Worm (Caenorhabditis elegans) whole organism, L1 larva: ENCODE results near the gene M05D6.3.

ENCODE experiments used
- C16A3.4 ChIP-seq: fragments of 150-350 bp; optimal IDR thresholded peaks from 2 replicates; lab custom pipeline; 2014; ENCODE audit warnings: missing biosample characterization, missing genetic modification characterization
- F16B12.6 ChIP-seq: fragments of 150-350 bp; optimal IDR thresholded peaks from 2 replicates; lab custom pipeline; 2014; ENCODE audit warnings: missing biosample characterization, missing genetic modification characterization
- Y116A8C.19 ChIP-seq: sonication (generic microtip); optimal IDR thresholded peaks from 2 replicates; lab custom pipeline; 2016; ENCODE audit warnings: missing compliant biosample characterization, missing genetic modification characterization, borderline replicate concordance
- aha-1 ChIP-seq: fragments of 150-350 bp; optimal IDR thresholded peaks from 2 replicates; lab custom pipeline; 2014; ENCODE audit warnings: missing biosample characterization, missing genetic modification characterization
- ama-1 ChIP-seq: fragments of 150-350 bp; optimal IDR thresholded peaks from 2 replicates; lab custom pipeline; 2014
- blmp-1 ChIP-seq: fragments of 150-350 bp; optimal IDR thresholded peaks from 2 replicates; lab custom pipeline; 2014; ENCODE audit warnings: missing biosample characterization, missing genetic modification characterization
- ceh-63 ChIP-seq: fragments of 200-800 bp; sonication (Bioruptor generic); optimal IDR thresholded peaks from 2 replicates; lab custom pipeline; 2018; ENCODE audit warnings: mild to moderate bottlenecking, missing genetic modification characterization, missing compliant biosample characterization
- ces-1 ChIP-seq: fragments of 150-350 bp; optimal IDR thresholded peaks from 2 replicates; lab custom pipeline; 2014; ENCODE audit warnings: missing biosample characterization, missing genetic modification reagents, missing genetic modification characterization
- dpl-1 ChIP-seq, 3 experiments: fragments of 150-350 bp in 2 of 3; sonication (generic microtip) in 1 of 3; optimal IDR thresholded peaks; 2 replicates each; lab custom pipeline; 2014 to 2017; ENCODE audit warnings: missing biosample characterization in 3 of 3, missing genetic modification characterization in 3 of 3, missing genetic modification reagents in 3 of 3
- dsc-1 ChIP-seq: sonication (generic microtip); optimal IDR thresholded peaks from 2 replicates; lab custom pipeline; 2016; ENCODE audit warnings: mild to moderate bottlenecking, missing genetic modification characterization, missing compliant biosample characterization
- efl-1 ChIP-seq, 4 experiments: fragments of 150-350 bp; optimal IDR thresholded peaks in 3 of 4; peaks in 1 of 4; 1 replicate in 1 of 4; 2 replicates in 3 of 4; lab custom pipeline; 2014; ENCODE audit warnings: missing biosample characterization in 2 of 4, missing genetic modification characterization in 2 of 4, missing genetic modification reagents in 2 of 4
- egl-13 ChIP-seq: sonication (generic microtip); optimal IDR thresholded peaks from 2 replicates; lab custom pipeline; 2016; ENCODE audit warnings: missing genotype, missing genetic modification reagents, missing genetic modification characterization, missing compliant biosample characterization
- elt-2 ChIP-seq: sonication (generic microtip); optimal IDR thresholded peaks from 2 replicates; lab custom pipeline; 2016; ENCODE audit warnings: missing genetic modification characterization, mild to moderate bottlenecking, inconsistent platforms, missing compliant biosample characterization, missing genetic modification reagents
- fkh-8 ChIP-seq: sonication (generic microtip); optimal IDR thresholded peaks from 2 replicates; lab custom pipeline; 2016; ENCODE audit warnings: mild to moderate bottlenecking, missing genetic modification characterization, missing compliant biosample characterization
- grh-1 ChIP-seq: fragments of 200-800 bp; sonication (Bioruptor generic); IDR thresholded peaks from 2 replicates; pipeline ENCODE4 v1.3.6; 2022; ENCODE audit warnings: missing genetic modification reagents, missing genetic modification characterization, missing compliant biosample characterization
- hlh-17 ChIP-seq: fragments of 200-800 bp; sonication (Bioruptor generic); optimal IDR thresholded peaks from 2 replicates; lab custom pipeline; 2018; ENCODE audit warnings: missing genetic modification characterization, mild to moderate bottlenecking, missing compliant biosample characterization, moderate library complexity, borderline replicate concordance
- hpl-2 ChIP-seq: fragments of 150-350 bp; optimal IDR thresholded peaks from 2 replicates; lab custom pipeline; 2014; ENCODE audit warnings: missing biosample characterization, missing genetic modification reagents, missing genetic modification characterization
- isw-1 ChIP-seq: fragments of 200-800 bp; sonication (Bioruptor generic); IDR thresholded peaks from 2 replicates; pipeline ENCODE4 v1.3.6; 2022; ENCODE audit warnings: missing genetic modification characterization, missing compliant biosample characterization
- lin-14 ChIP-seq: fragments of 200-800 bp; sonication (Bioruptor generic); optimal IDR thresholded peaks from 2 replicates; lab custom pipeline; 2018; ENCODE audit warnings: mild to moderate bottlenecking, missing genetic modification characterization, moderate library complexity, missing compliant biosample characterization
- lin-35 ChIP-seq, 2 experiments: fragments of 150-350 bp; optimal IDR thresholded peaks; 2 replicates each; lab custom pipeline; 2014; ENCODE audit warnings: missing biosample characterization in 2 of 2, missing genetic modification characterization in 2 of 2, missing genetic modification reagents in 2 of 2
- lir-3 ChIP-seq: sonication (generic microtip); optimal IDR thresholded peaks from 2 replicates; lab custom pipeline; 2016; ENCODE audit warnings: mild to moderate bottlenecking, missing genetic modification characterization, moderate library complexity, missing compliant biosample characterization; ENCODE audit not compliant: poor library complexity
- mdl-1 ChIP-seq, 2 experiments: fragments of 150-350 bp; optimal IDR thresholded peaks; 2 replicates each; lab custom pipeline; 2014 to 2017; ENCODE audit warnings: missing biosample characterization in 2 of 2, missing genetic modification characterization in 2 of 2, inconsistent platforms in 1 of 2
- mef-2 ChIP-seq: fragments of 150-350 bp; optimal IDR thresholded peaks from 2 replicates; lab custom pipeline; 2014; ENCODE audit warnings: missing biosample characterization, missing genetic modification characterization
- nhr-11 ChIP-seq: fragments of 150-350 bp; optimal IDR thresholded peaks from 2 replicates; lab custom pipeline; 2014; ENCODE audit warnings: missing biosample characterization, missing genetic modification characterization
- nhr-19 ChIP-seq: fragments of 200-800 bp; sonication (Bioruptor generic); conservative IDR thresholded peaks from 2 replicates; pipeline ENCODE4 v1.3.6; 2022; ENCODE audit warnings: missing genetic modification characterization, missing compliant biosample characterization
- nhr-20 ChIP-seq: sonication (generic microtip); optimal IDR thresholded peaks from 2 replicates; lab custom pipeline; 2016; ENCODE audit warnings: mild to moderate bottlenecking, missing genetic modification characterization, missing compliant biosample characterization
- nhr-28 ChIP-seq: fragments of 150-350 bp; optimal IDR thresholded peaks from 2 replicates; lab custom pipeline; 2014; ENCODE audit warnings: missing biosample characterization, missing genetic modification characterization
- nhr-76 ChIP-seq: sonication (generic microtip); optimal IDR thresholded peaks from 2 replicates; lab custom pipeline; 2017; ENCODE audit warnings: missing biosample characterization, missing genetic modification characterization
- pax-3 ChIP-seq: fragments of 200-800 bp; sonication (Bioruptor generic); optimal IDR thresholded peaks from 2 replicates; lab custom pipeline; 2018; ENCODE audit warnings: mild to moderate bottlenecking, missing genetic modification characterization, moderate library complexity, missing compliant biosample characterization
- pqm-1 ChIP-seq: sonication (generic microtip); optimal IDR thresholded peaks from 3 replicates; lab custom pipeline; 2017; ENCODE audit warnings: missing biosample characterization, missing genetic modification characterization
- snu-23 ChIP-seq: sonication (generic microtip); optimal IDR thresholded peaks from 2 replicates; lab custom pipeline; 2016; ENCODE audit warnings: missing genetic modification characterization, missing compliant biosample characterization
- sox-4 ChIP-seq: sonication (generic microtip); optimal IDR thresholded peaks from 2 replicates; lab custom pipeline; 2016; ENCODE audit warnings: missing genetic modification characterization, missing compliant biosample characterization
- swsn-7 ChIP-seq: sonication (generic microtip); optimal IDR thresholded peaks from 2 replicates; lab custom pipeline; 2016; ENCODE audit warnings: missing genetic modification characterization, missing compliant biosample characterization
- unc-62 ChIP-seq: fragments of 150-350 bp; optimal IDR thresholded peaks from 2 replicates; lab custom pipeline; 2014; ENCODE audit warnings: missing biosample characterization, missing genetic modification reagents, missing genetic modification characterization
- unc-98 ChIP-seq: fragments of 200-800 bp; sonication (Bioruptor generic); IDR thresholded peaks from 2 replicates; pipeline ENCODE4 v1.3.6; 2022; ENCODE audit warnings: missing genetic modification characterization, missing compliant biosample characterization
- vab-15 ChIP-seq: sonication (generic microtip); optimal IDR thresholded peaks from 2 replicates; lab custom pipeline; 2017; ENCODE audit warnings: missing genotype, mild to moderate bottlenecking, missing genetic modification characterization, missing compliant biosample characterization
- zag-1 ChIP-seq: fragments of 150-350 bp; optimal IDR thresholded peaks from 2 replicates; lab custom pipeline; 2014; ENCODE audit warnings: missing biosample characterization, missing genetic modification characterization
- ztf-4 ChIP-seq: fragments of 150-350 bp; optimal IDR thresholded peaks from 2 replicates; lab custom pipeline; 2014; ENCODE audit warnings: missing biosample characterization, missing genetic modification characterization

The M05D6.3 gene

DNA sequence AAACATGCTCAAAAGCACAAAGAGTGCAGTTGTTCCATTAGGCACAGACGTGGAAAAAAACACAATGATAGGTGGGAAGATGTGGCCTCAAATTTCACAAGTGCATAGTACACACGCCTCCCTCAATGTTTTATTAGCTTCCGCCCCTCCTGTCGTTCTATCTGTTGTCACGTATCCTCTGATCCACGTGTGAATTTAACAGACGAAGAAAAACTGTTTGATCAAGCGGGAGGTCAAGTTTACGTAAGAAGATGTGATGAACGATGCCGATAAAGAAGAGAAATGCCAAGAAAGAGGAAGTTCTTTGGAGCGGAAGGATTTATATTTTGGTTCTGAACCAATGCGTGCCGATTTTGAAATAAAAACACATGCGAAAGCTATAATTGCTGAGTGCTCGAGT, 24.8 kb upstream of the M05D6.3 start (continued):
- TF ChIP-seq ceh-63 (GFP tag; lab: Kevin White, UChicago) (no peak), nhr-76 (tag; lab: Kevin White, UChicago) (no peak), ama-1 (lab: Kevin White, UChicago) (no peak), lin-14 (peak; percentile 61), mdl-1 (tag; optimal IDR thresholded peaks at IDR 0.05; lab: Kevin White, UChicago) (peak in 1 of 2 experiments; percentile 31), isw-1 (no peak), C16A3.4 (tag; lab: Kevin White, UChicago) (no peak), mef-2 (tag; lab: Kevin White, UChicago) (no peak), nhr-19 (GFP tag; lab: Robert Waterston, UW) (peak; percentile 40; the same call in 1 of the 2 replicates), blmp-1 (tag; lab: Kevin White, UChicago) (peak; percentile 74), Y116A8C.19 (tag; lab: Kevin White, UChicago) (no peak), hpl-2 (GFP tag; lab: Kevin White, UChicago) (no peak), hlh-17 (GFP tag; lab: Kevin White, UChicago) (no peak), unc-62 (no peak), swsn-7 (tag; lab: Kevin White, UChicago) (no peak), dsc-1 (tag; lab: Kevin White, UChicago) (no peak), nhr-20 (tag; lab: Kevin White, UChicago) (peak; percentile 48), pax-3 (tag; lab: Kevin White, UChicago) (no peak), ces-1 (GFP tag; lab: Kevin White, UChicago) (no peak), unc-98 (GFP tag; lab: Robert Waterston, UW) (no peak)
- TF ChIP-seq, all 84 proteins: peak for 9

DNA sequence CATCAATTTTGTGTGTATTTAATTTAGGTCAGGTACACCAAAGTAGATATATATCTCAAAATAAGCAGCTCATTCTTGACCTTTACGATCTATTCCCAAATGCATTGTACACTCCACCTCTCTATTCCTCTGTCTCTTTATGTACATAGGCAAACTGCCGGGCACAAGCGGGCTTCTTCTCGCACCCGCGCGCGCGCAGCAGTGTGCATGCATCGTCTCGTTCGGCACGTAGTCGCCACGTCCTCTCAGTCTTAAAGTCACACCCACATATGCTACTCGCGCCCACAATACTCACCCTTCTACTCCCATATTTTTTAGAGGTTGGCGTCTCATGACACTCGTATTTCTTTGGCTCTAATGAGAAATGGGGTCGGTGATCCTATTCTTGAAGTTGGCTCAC, 24.1 kb upstream of the M05D6.3 start:
- TF ChIP-seq hlh-17 (GFP tag; lab: Kevin White, UChicago) = no peak
- TF ChIP-seq fkh-8 (tag; lab: Kevin White, UChicago) = peak; percentile 57
- TF ChIP-seq lin-14 = peak; percentile 55
- TF ChIP-seq egl-13 (tag; lab: Kevin White, UChicago) = no peak
- TF ChIP-seq vab-15 (tag; lab: Kevin White, UChicago) = no peak
- no peak for TF ChIP-seq nhr-28
- peak; percentile 31 for TF ChIP-seq aha-1 (tag; lab: Kevin White, UChicago)
- no peak for TF ChIP-seq grh-1 (GFP tag; lab: Robert Waterston, UW)
- no peak for TF ChIP-seq snu-23
- no peak for TF ChIP-seq lin-35 (GFP tag; optimal IDR thresholded peaks at IDR 0.05; lab: Kevin White, UChicago)
- TF ChIP-seq, all 84 proteins: peak for 3

- TF ChIP-seq elt-2 (tag; lab: Kevin White, UChicago) = no peak
- no peak for TF ChIP-seq pqm-1 (tag; lab: Kevin White, UChicago)
- TF ChIP-seq ztf-4 = no peak
Measured at ce11 chrII:8454513-8454912, 21.1 kb upstream of the M05D6.3 start, which contains the start of gene F22B5.5. F22B5.5 (minus strand) TSS chrII:8454613.

DNA sequence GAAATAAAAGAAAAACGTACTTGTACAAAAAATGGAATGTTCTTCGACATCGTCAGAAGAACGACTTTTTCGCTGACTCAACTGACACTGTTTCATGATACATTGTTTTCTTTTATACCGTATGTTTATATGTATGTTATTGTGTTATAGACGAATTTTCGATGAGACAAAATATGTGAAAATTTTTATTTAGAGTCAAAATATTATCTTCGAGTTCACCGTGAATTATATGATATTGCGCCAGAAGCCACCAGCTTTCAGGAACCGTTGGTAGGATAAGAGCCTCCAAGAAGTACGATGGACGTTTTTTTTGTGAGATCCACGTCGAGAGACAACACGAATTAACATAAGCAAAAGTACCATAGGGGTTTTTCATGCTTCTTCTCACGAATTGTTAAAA, 19.5 kb upstream of the M05D6.3 start, which contains the start of gene F22B5.6:
F22B5.6 (minus strand) TSS at position 101 of the 400 bp plus-strand sequence.
- TF ChIP-seq nhr-11 (tag; lab: Kevin White, UChicago) = no peak
- no peak for TF ChIP-seq efl-1 (optimal IDR thresholded peaks at IDR 0.05; lab: Kevin White, UChicago)
- peak in 1 of 2 experiments; percentile 73 for TF ChIP-seq efl-1 (GFP tag; optimal IDR thresholded peaks at IDR 0.05 in 1 of 2; lab: Kevin White, UChicago)

ce11 chrII:8456681-8457389, 18.7 kb upstream of the M05D6.3 start:
- peak in 2 of 3 experiments; percentile 6 to 59 for TF ChIP-seq dpl-1 (GFP tag; optimal IDR thresholded peaks at IDR 0.05; lab: Kevin White, UChicago)
- peak; percentile 60 for TF ChIP-seq F16B12.6
- no peak for TF ChIP-seq lin-14
- TF ChIP-seq zag-1 (tag; lab: Kevin White, UChicago) = no peak
- TF ChIP-seq lin-35 (GFP tag; optimal IDR thresholded peaks at IDR 0.05; lab: Kevin White, UChicago) = peak; percentile 13 to 55
- TF ChIP-seq efl-1 (optimal IDR thresholded peaks at IDR 0.05; lab: Kevin White, UChicago) = peak; percentile 13 to 27
- peak; percentile 28 to 41 for TF ChIP-seq efl-1 (GFP tag; optimal IDR thresholded peaks at IDR 0.05 in 1 of 2; lab: Kevin White, UChicago)
- TF ChIP-seq sox-4 (tag; lab: Kevin White, UChicago) = no peak
- no peak for TF ChIP-seq lir-3 (tag; lab: Kevin White, UChicago)
